Fruit fly (Drosophila melanogaster): ENCODE measurements around the gene CG9166.

- no peak for TF ChIP-seq usp (GFP tag; optimal IDR thresholded peaks at IDR 0.05)
- TF ChIP-seq psq (optimal IDR thresholded peaks at IDR 0.05), result no peak
- no peak for TF ChIP-seq CG8478 (optimal IDR thresholded peaks at IDR 0.05)
These were observed 43.5 kb downstream of the CG9166 start for dm6 chr3L:1394463-1394862.
